Worm (Caenorhabditis elegans) whole organism, L1 larva: ENCODE measurements around the gene D2096.13.

Source experiments
- efl-1 ChIP-seq, 4 experiments: fragments of 150-350 bp; optimal IDR thresholded peaks in 3 of 4; peaks in 1 of 4; 1 replicate in 1 of 4; 2 replicates in 3 of 4; lab custom pipeline; 2014; ENCODE audit warnings: missing biosample characterization in 2 of 4, missing genetic modification characterization in 2 of 4, missing genetic modification reagents in 2 of 4
- nhr-77 ChIP-seq: fragments of 150-350 bp; optimal IDR thresholded peaks from 2 replicates; lab custom pipeline; 2014; ENCODE audit warnings: missing biosample characterization, missing genetic modification characterization

ce11 chrIV:8325667-8326066 is 32.7 kb downstream of the D2096.13 start, which contains the start of gene F35H10.3:
- TF ChIP-seq nhr-77 = no peak
- no peak for TF ChIP-seq efl-1 (optimal IDR thresholded peaks at IDR 0.05; lab: Kevin White, UChicago)
- TF ChIP-seq efl-1 (GFP tag; optimal IDR thresholded peaks at IDR 0.05 in 1 of 2; lab: Kevin White, UChicago) = no peak
